Worm (Caenorhabditis elegans): Measurements from ENCODE around the gene Y54G2A.52.

The Y54G2A.52 gene

ce11 chrIV:2773382-2773979, 25.0 kb downstream of the Y54G2A.52 start:
- TF ChIP-seq ztf-22 (GFP tag; optimal IDR thresholded peaks at IDR 0.05) (no peak), ama-1 (optimal IDR thresholded peaks at IDR 0.05) (peak; percentile 30), ama-1 (GFP tag; optimal IDR thresholded peaks at IDR 0.05) (no peak), nfyb-1 (GFP tag; IDR thresholded peaks at IDR 0.05) (0 out of 2 replicates have a peak, but pooled peaks have one; percentile 7)

DNA sequence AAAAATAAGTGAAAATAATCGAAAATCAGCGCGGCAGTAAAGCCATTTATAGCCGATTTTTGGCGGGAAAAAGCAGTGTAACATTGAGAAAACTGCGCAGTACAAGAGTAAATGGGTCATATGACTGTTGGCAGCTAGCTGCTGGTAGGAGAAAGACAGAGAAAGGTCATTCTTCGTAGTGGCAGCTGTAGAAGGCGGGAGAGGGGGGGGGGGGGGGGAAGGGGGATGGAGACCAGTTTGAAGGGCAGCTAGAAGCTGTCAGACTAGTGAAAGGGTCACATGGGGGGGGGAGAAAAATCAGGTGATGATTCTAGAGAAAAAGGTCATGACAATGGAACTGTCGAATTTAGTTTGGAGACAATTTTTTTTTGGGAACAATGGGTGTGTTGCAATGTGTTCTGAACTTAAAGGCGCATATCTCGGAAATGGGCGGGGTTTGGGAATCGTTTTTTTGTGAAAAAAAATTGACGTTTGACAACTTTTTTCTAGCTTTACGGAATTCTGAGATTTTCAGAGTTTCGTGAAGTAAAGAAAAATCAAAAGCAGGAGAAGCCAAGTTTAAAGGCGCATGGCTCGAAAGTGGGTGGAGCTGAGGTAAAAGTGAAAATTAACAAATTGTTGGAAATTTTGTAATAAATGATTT, 26.2 kb downstream of the Y54G2A.52 start:
- TF ChIP-seq ztf-26 (tag; optimal IDR thresholded peaks at IDR 0.05) (peak; percentile 84), atf-7 (tag; optimal IDR thresholded peaks at IDR 0.05) (no peak), hlh-26 (GFP tag; conservative IDR thresholded peaks at IDR 0.05) (no peak), ztf-18 (tag; optimal IDR thresholded peaks at IDR 0.05) (no peak), nfyb-1 (GFP tag; IDR thresholded peaks at IDR 0.05) (no peak), let-526 (GFP tag; IDR thresholded peaks at IDR 0.05) (no peak), rcor-1 (GFP tag; IDR thresholded peaks at IDR 0.05) (no peak), zfh-2 (GFP tag; conservative IDR thresholded peaks at IDR 0.05) (peak; percentile 82), pbrm-1 (GFP tag; IDR thresholded peaks at IDR 0.05) (no peak), lin-40 (tag; optimal IDR thresholded peaks at IDR 0.05) (no peak), Y53F4B.3 (GFP tag; IDR thresholded peaks at IDR 0.05) (no peak), ekl-4 (GFP tag; IDR thresholded peaks at IDR 0.05) (no peak), madf-3 (GFP tag; IDR thresholded peaks at IDR 0.05) (no peak), sdz-38 (tag; optimal IDR thresholded peaks at IDR 0.05) (no peak), unc-62 (GFP tag; optimal IDR thresholded peaks at IDR 0.05) (no peak), F52B5.7 (tag; optimal IDR thresholded peaks at IDR 0.05) (no peak), sptf-2 (GFP tag; optimal IDR thresholded peaks at IDR 0.05) (no peak), die-1 (tag; optimal IDR thresholded peaks at IDR 0.05) (no peak), hrde-1 (tag; optimal IDR thresholded peaks at IDR 0.05; ENCODE audit: borderline replicate concordance) (no peak), C17E4.6 (GFP tag; IDR thresholded peaks at IDR 0.05) (no peak), rec-8 (tag; optimal IDR thresholded peaks at IDR 0.05) (no peak), snpc-4 (GFP tag; optimal IDR thresholded peaks at IDR 0.05) (no peak), snpc-4 (tag; optimal IDR thresholded peaks at IDR 0.05) (no peak), somi-1 (GFP tag; optimal IDR thresholded peaks at IDR 0.05) (peak; percentile 34), unc-130 (GFP tag; optimal IDR thresholded peaks at IDR 0.05) (no peak), ceh-40 (GFP tag; IDR thresholded peaks at IDR 0.05) (no peak), lag-1 (GFP tag; IDR thresholded peaks at IDR 0.05) (no peak), F22D6.2 (tag; optimal IDR thresholded peaks at IDR 0.05) (no peak), dox-1 (GFP tag; IDR thresholded peaks at IDR 0.05) (no peak), nhr-27 (tag; optimal IDR thresholded peaks at IDR 0.05) (no peak), akir-1 (GFP tag; optimal IDR thresholded peaks at IDR 0.05) (no peak), ztf-3 (GFP tag; optimal IDR thresholded peaks at IDR 0.05) (no peak), Y67H2A.10 (GFP tag; conservative IDR thresholded peaks at IDR 0.05) (no peak), nhr-120 (GFP tag; IDR thresholded peaks at IDR 0.05) (no peak), attf-6 (GFP tag; IDR thresholded peaks at IDR 0.05) (no peak), snpc-1.1 (tag; optimal IDR thresholded peaks at IDR 0.05; ENCODE audit: insufficient read depth) (no peak), snpc-1.3 (tag; optimal IDR thresholded peaks at IDR 0.05; ENCODE audit: insufficient read depth) (no peak), aptf-3 (GFP tag; IDR thresholded peaks at IDR 0.05) (no peak), F23B12.7 (tag; optimal IDR thresholded peaks at IDR 0.05; ENCODE audit: insufficient read depth) (no peak), lin-54 (GFP tag; optimal IDR thresholded peaks at IDR 0.05) (no peak), mxl-1 (tag; optimal IDR thresholded peaks at IDR 0.05) (no peak), hmg-1.2 (GFP tag; IDR thresholded peaks at IDR 0.05) (no peak), egrh-3 (GFP tag; IDR thresholded peaks at IDR 0.05) (peak; percentile 73; the same call in 1 of the 2 replicates)

Data from whole organism, young adult.